Worm (Caenorhabditis elegans) whole organism, young adult: ENCODE measurements around the gene Y57G11C.33.

ENCODE experiments used
- B0019.2 ChIP-seq: fragments of 200-800 bp; sonication (Bioruptor generic); conservative IDR thresholded peaks from 2 replicates; pipeline ENCODE4 v1.3.6; 2022; ENCODE audit warnings: missing genetic modification reagents, missing genetic modification characterization, missing compliant biosample characterization
- C06A6.2 ChIP-seq: fragments of 200-800 bp; sonication (Bioruptor generic); conservative IDR thresholded peaks from 2 replicates; pipeline ENCODE4 v1.3.6; 2022; ENCODE audit warnings: missing genetic modification characterization, missing compliant biosample characterization
- D2030.7 ChIP-seq: fragments of 200-800 bp; sonication (Bioruptor generic); IDR thresholded peaks from 2 replicates; pipeline ENCODE4 v1.3.6; 2022; ENCODE audit warnings: missing genetic modification reagents, missing genetic modification characterization, missing compliant biosample characterization
- F10E7.11 ChIP-seq: sonication (generic microtip); optimal IDR thresholded peaks from 2 replicates; lab custom pipeline; 2017; ENCODE audit warnings: mild to moderate bottlenecking, missing genetic modification characterization, moderate library complexity, missing compliant biosample characterization
- F22D6.2 ChIP-seq: sonication (generic microtip); optimal IDR thresholded peaks from 2 replicates; lab custom pipeline; 2016; ENCODE audit warnings: mild to moderate bottlenecking, missing genetic modification characterization, missing compliant biosample characterization
- F33H1.4 ChIP-seq: fragments of 200-800 bp; sonication (Bioruptor generic); IDR thresholded peaks from 2 replicates; pipeline ENCODE4 v1.3.6; 2022; ENCODE audit warnings: missing genetic modification reagents, missing genetic modification characterization, missing compliant biosample characterization
- F55B11.4 ChIP-seq: sonication (generic microtip); optimal IDR thresholded peaks from 2 replicates; lab custom pipeline; 2016; ENCODE audit warnings: missing compliant biosample characterization, missing genetic modification characterization, borderline replicate concordance; ENCODE audit not compliant: insufficient read depth
- F57C9.4 ChIP-seq: sonication (generic microtip); optimal IDR thresholded peaks from 2 replicates; lab custom pipeline; 2017; ENCODE audit warnings: mild to moderate bottlenecking, missing genetic modification characterization, missing compliant biosample characterization
- T26A5.8 ChIP-seq: sonication (generic microtip); optimal IDR thresholded peaks from 2 replicates; lab custom pipeline; 2016; ENCODE audit warnings: missing genetic modification characterization, missing compliant biosample characterization
- ZK185.1 ChIP-seq: sonication (generic microtip); optimal IDR thresholded peaks from 2 replicates; lab custom pipeline; 2016; ENCODE audit warnings: mild to moderate bottlenecking, missing genetic modification characterization, missing compliant biosample characterization; ENCODE audit not compliant: poor library complexity, severe bottlenecking
- akir-1 ChIP-seq: fragments of 200-800 bp; sonication (Bioruptor generic); optimal IDR thresholded peaks from 2 replicates; lab custom pipeline; 2018; ENCODE audit warnings: mild to moderate bottlenecking, missing genetic modification characterization, moderate library complexity, missing compliant biosample characterization
- attf-6 ChIP-seq: fragments of 200-800 bp; sonication (Bioruptor generic); IDR thresholded peaks from 2 replicates; pipeline ENCODE4 v1.3.6; 2022; ENCODE audit warnings: missing genetic modification reagents, missing genetic modification characterization, missing compliant biosample characterization
- ceh-100 ChIP-seq: fragments of 200-800 bp; sonication (Bioruptor generic); IDR thresholded peaks from 2 replicates; pipeline ENCODE4 v1.3.6; 2022; ENCODE audit warnings: missing genetic modification reagents, missing genetic modification characterization, missing compliant biosample characterization
- ceh-27 ChIP-seq: fragments of 200-800 bp; sonication (Bioruptor generic); optimal IDR thresholded peaks from 2 replicates; lab custom pipeline; 2018; ENCODE audit warnings: mild to moderate bottlenecking, missing genetic modification characterization, moderate library complexity, missing compliant biosample characterization
- ceh-40 ChIP-seq: fragments of 200-800 bp; sonication (Bioruptor generic); IDR thresholded peaks from 2 replicates; pipeline ENCODE4 v1.3.6; 2022; ENCODE audit warnings: missing genetic modification characterization, missing compliant biosample characterization
- dpff-1 ChIP-seq: sonication (generic microtip); optimal IDR thresholded peaks from 2 replicates; lab custom pipeline; 2017; ENCODE audit warnings: mild to moderate bottlenecking, missing genetic modification characterization, missing compliant biosample characterization
- dpl-1 ChIP-seq: fragments of 150-350 bp; optimal IDR thresholded peaks from 2 replicates; lab custom pipeline; 2014; ENCODE audit warnings: missing biosample characterization, missing genetic modification reagents, missing genetic modification characterization
- egrh-3 ChIP-seq: fragments of 200-800 bp; sonication (Bioruptor generic); IDR thresholded peaks from 2 replicates; pipeline ENCODE4 v1.3.6; 2022; ENCODE audit warnings: missing genetic modification reagents, missing genetic modification characterization, missing compliant biosample characterization
- ekl-4 ChIP-seq: fragments of 200-800 bp; sonication (Bioruptor generic); IDR thresholded peaks from 2 replicates; pipeline ENCODE4 v1.3.6; 2022; ENCODE audit warnings: missing genetic modification reagents, missing genetic modification characterization, missing compliant biosample characterization
- ets-4 ChIP-seq: fragments of 200-800 bp; sonication (Bioruptor generic); optimal IDR thresholded peaks from 2 replicates; lab custom pipeline; 2018; ENCODE audit warnings: mild to moderate bottlenecking, missing genetic modification characterization, missing compliant biosample characterization
- fkh-3 ChIP-seq: sonication (generic microtip); optimal IDR thresholded peaks from 2 replicates; lab custom pipeline; 2016; ENCODE audit warnings: mild to moderate bottlenecking, missing genetic modification characterization, missing compliant biosample characterization
- hmg-1.2 ChIP-seq: fragments of 200-800 bp; sonication (Bioruptor generic); IDR thresholded peaks from 2 replicates; pipeline ENCODE4 v1.3.6; 2022; ENCODE audit warnings: missing genetic modification reagents, missing genetic modification characterization, missing compliant biosample characterization
- hsf-1 ChIP-seq: fragments of 200-800 bp; sonication (Bioruptor generic); IDR thresholded peaks from 2 replicates; pipeline ENCODE4 v1.3.6; 2022; ENCODE audit warnings: missing genetic modification reagents, missing genetic modification characterization, missing compliant biosample characterization
- lag-1 ChIP-seq: fragments of 200-800 bp; sonication (Bioruptor generic); IDR thresholded peaks from 2 replicates; pipeline ENCODE4 v1.3.6; 2022; ENCODE audit warnings: missing genetic modification reagents, missing genetic modification characterization, missing compliant biosample characterization
- let-526 ChIP-seq: fragments of 200-800 bp; sonication (Bioruptor generic); IDR thresholded peaks from 2 replicates; pipeline ENCODE4 v1.3.6; 2022; ENCODE audit warnings: missing genetic modification reagents, missing genetic modification characterization, missing compliant biosample characterization
- lin-35 ChIP-seq, 3 experiments: fragments of 150-350 bp in 2 of 3; sonication (generic microtip) in 1 of 3; optimal IDR thresholded peaks; 2 replicates each; lab custom pipeline; 2014 to 2018; ENCODE audit warnings: missing biosample characterization in 3 of 3, missing genetic modification characterization in 3 of 3, missing genetic modification reagents in 3 of 3
- madf-8 ChIP-seq: fragments of 200-800 bp; sonication (Bioruptor generic); conservative IDR thresholded peaks from 2 replicates; pipeline ENCODE4 v1.3.6; 2022; ENCODE audit warnings: missing genetic modification reagents, missing genetic modification characterization, missing compliant biosample characterization
- mxl-1 ChIP-seq: sonication (generic microtip); optimal IDR thresholded peaks from 2 replicates; lab custom pipeline; 2016; ENCODE audit warnings: missing genetic modification characterization, missing compliant biosample characterization
- nfya-1 ChIP-seq: sonication (generic microtip); optimal IDR thresholded peaks from 2 replicates; lab custom pipeline; 2017; ENCODE audit warnings: antibody characterized with exemption, missing compliant biosample characterization, missing genetic modification characterization, borderline replicate concordance; ENCODE audit not compliant: insufficient read depth
- nhr-179 ChIP-seq: sonication (generic microtip); optimal IDR thresholded peaks from 2 replicates; lab custom pipeline; 2016; ENCODE audit warnings: mild to moderate bottlenecking, missing genetic modification characterization, missing compliant biosample characterization
- nhr-90 ChIP-seq: sonication (generic microtip); optimal IDR thresholded peaks from 2 replicates; lab custom pipeline; 2016; ENCODE audit warnings: missing genotype, mild to moderate bottlenecking, missing genetic modification characterization, missing compliant biosample characterization
- pha-4 ChIP-seq: fragments of 150-350 bp; sonication (generic microtip); optimal IDR thresholded peaks from 2 replicates; lab custom pipeline; 2014; ENCODE audit warnings: missing biosample characterization, missing genetic modification reagents, missing genetic modification characterization
- rcor-1 ChIP-seq: fragments of 200-800 bp; sonication (Bioruptor generic); IDR thresholded peaks from 2 replicates; pipeline ENCODE4 v1.3.6; 2022; ENCODE audit warnings: missing genetic modification reagents, missing genetic modification characterization, missing compliant biosample characterization
- sdz-38 ChIP-seq: sonication (generic microtip); optimal IDR thresholded peaks from 2 replicates; lab custom pipeline; 2016; ENCODE audit warnings: missing genotype, missing genetic modification characterization, missing compliant biosample characterization
- snpc-4 ChIP-seq, 5 experiments: fragments of 150-350 bp in 1 of 5; sonication (generic microtip) in 4 of 5; optimal IDR thresholded peaks; 2 replicates each; lab custom pipeline; 2014 to 2018; ENCODE audit warnings: missing genetic modification characterization in 5 of 5, missing biosample characterization in 3 of 5, antibody characterized with exemption in 2 of 5, mild to moderate bottlenecking in 2 of 5, missing compliant biosample characterization in 2 of 5, missing genotype in 2 of 5, moderate library complexity in 2 of 5, missing genetic modification reagents in 1 of 5
- somi-1 ChIP-seq: fragments of 200-800 bp; sonication (Bioruptor generic); optimal IDR thresholded peaks from 2 replicates; lab custom pipeline; 2018; ENCODE audit warnings: mild to moderate bottlenecking, missing genetic modification characterization, missing compliant biosample characterization
- tbx-9 ChIP-seq: sonication (generic microtip); optimal IDR thresholded peaks from 2 replicates; lab custom pipeline; 2016; ENCODE audit warnings: borderline replicate concordance, missing genetic modification characterization, inconsistent platforms, missing compliant biosample characterization
- tlf-1 ChIP-seq: fragments of 200-800 bp; sonication (Bioruptor generic); optimal IDR thresholded peaks from 2 replicates; lab custom pipeline; 2018; ENCODE audit warnings: mild to moderate bottlenecking, missing genetic modification characterization, missing compliant biosample characterization
- ztf-18 ChIP-seq: sonication (generic microtip); optimal IDR thresholded peaks from 2 replicates; lab custom pipeline; 2016; ENCODE audit warnings: missing genotype, mild to moderate bottlenecking, missing genetic modification characterization, missing compliant biosample characterization
- ztf-25 ChIP-seq: fragments of 200-800 bp; sonication (Bioruptor generic); IDR thresholded peaks from 2 replicates; pipeline ENCODE4 v1.3.6; 2022; ENCODE audit warnings: missing genetic modification reagents, missing genetic modification characterization, missing compliant biosample characterization

Gene Y57G11C.33

ce11 chrIV:14648059-14648458 is 8.8 kb upstream of the Y57G11C.33 start:
- peak; percentile 75 for TF ChIP-seq attf-6 (GFP tag; lab: Robert Waterston, UW)
- peak; percentile 71 for TF ChIP-seq snpc-4 (GFP tag; optimal IDR thresholded peaks at IDR 0.05; lab: Kevin White, UChicago)
- peak in 3 of 4 experiments; percentile 56 to 94 (median 71) for TF ChIP-seq snpc-4 (tag; optimal IDR thresholded peaks at IDR 0.05; lab: Kevin White, UChicago)

DNA sequence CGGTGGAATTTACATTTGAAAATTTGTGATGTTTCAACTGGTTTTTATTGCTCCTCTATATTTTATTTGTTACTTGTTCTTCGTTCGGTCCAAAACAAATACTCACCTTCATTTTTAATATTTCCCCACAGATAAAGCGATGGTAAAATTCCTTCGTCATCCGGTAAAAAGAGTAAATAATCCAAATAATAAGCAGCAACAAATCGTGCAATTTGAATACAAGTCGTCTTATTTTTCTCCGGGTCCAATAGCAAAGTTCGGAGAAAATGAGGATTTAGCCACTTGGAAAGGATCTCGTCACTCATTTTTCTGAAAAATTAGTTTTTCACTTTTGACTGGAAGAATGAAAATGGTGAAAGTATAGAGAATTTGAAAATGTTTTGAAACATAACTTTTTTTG is 3.8 kb upstream of the Y57G11C.33 start, which contains the start of gene talp-3:
TSS of gene talp-3 (minus strand) at position 315 of the 400 bp plus-strand sequence.
- TF ChIP-seq F22D6.2 (tag; lab: Kevin White, UChicago) (no peak), attf-6 (GFP tag; lab: Robert Waterston, UW) (peak; percentile 74; the same call in 1 of the 2 replicates)

DNA sequence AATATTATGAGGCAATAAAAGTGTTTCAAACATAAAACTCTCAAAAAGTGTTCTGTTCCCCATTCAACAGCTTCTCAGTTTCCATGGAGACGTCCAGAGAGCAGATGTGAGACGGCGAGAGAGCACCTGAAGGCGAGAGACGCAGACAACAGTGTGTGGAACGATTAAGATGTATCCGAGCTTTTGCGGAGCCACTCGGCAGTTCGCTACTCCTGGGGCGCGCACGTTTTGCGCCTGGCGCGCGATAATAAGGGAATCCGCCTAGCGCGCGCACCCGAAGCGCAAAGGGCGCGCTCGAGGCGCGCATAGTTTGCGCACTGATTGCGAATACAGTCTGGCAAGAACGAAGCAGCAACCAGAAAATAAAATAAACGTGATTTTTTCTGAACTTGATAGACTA is 2.2 kb upstream of the Y57G11C.33 start:
- TF ChIP-seq egrh-3 (GFP tag; lab: Robert Waterston, UW) (peak; percentile 37; the same call in 1 of the 2 replicates), attf-6 (GFP tag; lab: Robert Waterston, UW) (peak; percentile 63; the same call in 1 of the 2 replicates)

- no peak for TF ChIP-seq T26A5.8
- TF ChIP-seq ceh-40 (GFP tag; lab: Robert Waterston, UW) = no peak
- TF ChIP-seq tbx-9 = no peak
- peak; percentile 10 for TF ChIP-seq nhr-90 (tag; lab: Kevin White, UChicago)
- no peak for TF ChIP-seq rcor-1 (GFP tag; lab: Robert Waterston, UW)
- no peak for TF ChIP-seq mxl-1 (tag; lab: Kevin White, UChicago)
- TF ChIP-seq ztf-18 (tag; lab: Kevin White, UChicago) = peak; percentile 28
- no peak for TF ChIP-seq ceh-100
- TF ChIP-seq madf-8 = no peak
- TF ChIP-seq F33H1.4 = no peak
- TF ChIP-seq sdz-38 (tag; lab: Kevin White, UChicago) = no peak
- TF ChIP-seq nhr-179 (tag; lab: Kevin White, UChicago) = no peak
- TF ChIP-seq lin-35 (GFP tag; optimal IDR thresholded peaks at IDR 0.05; lab: Kevin White, UChicago) = no peak
- TF ChIP-seq somi-1 (GFP tag; lab: Kevin White, UChicago) = no peak
- 0 out of 2 replicates have a peak, but pooled peaks have one; percentile 49 for TF ChIP-seq hsf-1 (GFP tag; lab: Robert Waterston, UW)
- TF ChIP-seq ztf-25 (GFP tag; lab: Robert Waterston, UW) = no peak
- TF ChIP-seq D2030.7 (GFP tag; lab: Robert Waterston, UW) = peak; percentile 30; the same call in 1 of the 2 replicates
- no peak for TF ChIP-seq ceh-27 (GFP tag; lab: Kevin White, UChicago)
- TF ChIP-seq tlf-1 = no peak
- TF ChIP-seq pha-4 = no peak
- no peak for TF ChIP-seq ets-4
- TF ChIP-seq nfya-1 = no peak
- no peak for TF ChIP-seq C06A6.2
- peak; percentile 39 for TF ChIP-seq hmg-1.2 (GFP tag; lab: Robert Waterston, UW)
- no peak for TF ChIP-seq ZK185.1 (tag; lab: Kevin White, UChicago)
- no peak for TF ChIP-seq F55B11.4 (tag; lab: Kevin White, UChicago)
- TF ChIP-seq F10E7.11 (tag; lab: Kevin White, UChicago) = peak; percentile 47
- TF ChIP-seq ekl-4 (GFP tag; lab: Robert Waterston, UW) = no peak
- TF ChIP-seq dpff-1 (tag; lab: Kevin White, UChicago) = no peak
- no peak for TF ChIP-seq fkh-3
- TF ChIP-seq B0019.2 (GFP tag; lab: Robert Waterston, UW) = no peak
- TF ChIP-seq lag-1 (GFP tag; lab: Robert Waterston, UW) = no peak
- no peak for TF ChIP-seq let-526 (GFP tag; lab: Robert Waterston, UW)
- TF ChIP-seq F57C9.4 (tag; lab: Kevin White, UChicago) = no peak
- TF ChIP-seq akir-1 (GFP tag; lab: Kevin White, UChicago) = no peak
- peak; percentile 54 for TF ChIP-seq snpc-4 (GFP tag; optimal IDR thresholded peaks at IDR 0.05; lab: Kevin White, UChicago)
- TF ChIP-seq snpc-4 (tag; optimal IDR thresholded peaks at IDR 0.05; lab: Kevin White, UChicago) = peak in 3 of 4 experiments; percentile 10 to 94 (median 16)
- no peak for TF ChIP-seq dpl-1
These were observed 1.3 kb downstream of the Y57G11C.33 start, which contains the start of gene anoh-2 for ce11 chrIV:14658054-14658631. Gene anoh-2, plus strand, starts transcription at chrIV:14658308.
